Fruit fly (Drosophila melanogaster) whole organism, adult: ENCODE results near the gene CG6330.

Experiments used
- CG11617 ChIP-seq: fragments of 200-800 bp; sonication (Bioruptor generic); optimal IDR thresholded peaks from 2 replicates; lab custom pipeline; 2017; ENCODE audit warnings: mild to moderate bottlenecking, missing biosample characterization, missing genetic modification reagents, missing genetic modification characterization
- Mnt ChIP-seq: fragments of 200-800 bp; sonication (Bioruptor generic); optimal IDR thresholded peaks from 2 replicates; lab custom pipeline; 2016; ENCODE audit warnings: missing biosample characterization, mild to moderate bottlenecking, missing genetic modification characterization

DNA sequence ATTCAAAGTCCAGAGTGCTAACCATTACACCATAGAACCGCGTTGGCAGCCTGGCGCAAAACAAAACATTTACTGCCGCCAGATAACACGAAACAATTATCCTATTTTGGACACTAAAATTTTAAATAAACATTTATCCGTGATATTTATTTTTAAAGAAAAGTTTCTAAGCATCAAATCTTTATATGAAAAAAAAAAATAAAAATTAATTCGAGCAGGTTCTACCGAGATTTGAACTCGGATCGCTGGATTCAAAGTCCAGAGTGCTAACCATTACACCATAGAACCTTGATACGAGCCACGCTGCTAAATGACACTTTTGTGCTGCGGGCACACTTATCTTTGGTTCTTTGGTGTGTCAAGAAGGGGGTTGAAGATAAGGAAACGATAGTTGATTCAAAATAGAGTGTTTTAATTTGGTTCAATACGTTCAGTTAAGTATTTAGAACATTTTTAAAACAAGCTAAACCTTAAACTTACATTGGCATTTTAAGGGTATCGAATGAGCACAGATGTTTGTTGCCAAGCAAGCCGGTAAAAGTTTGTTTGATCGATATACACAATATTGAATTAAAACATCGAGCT lies 10.9 kb downstream of the CG6330 start, which contains the start of gene Spag1:
- peak; percentile 32 for TF ChIP-seq Mnt (GFP tag; lab: Kevin White, UChicago)
- peak; percentile 59 for TF ChIP-seq CG11617 (GFP tag; lab: Kevin White, UChicago)
